Fruit fly (Drosophila melanogaster) whole organism, prepupa: ENCODE results near the gene CG46280.

Experiments used
- CG7368 ChIP-seq: fragments of 200-800 bp; sonication (Bioruptor generic); optimal IDR thresholded peaks from 3 replicates; lab custom pipeline; 2016; ENCODE audit warnings: missing biosample characterization, missing genetic modification characterization
- Hr39 ChIP-seq: fragments of 200-800 bp; sonication (Bioruptor generic); optimal IDR thresholded peaks from 2 replicates; lab custom pipeline; 2016; ENCODE audit warnings: missing biosample characterization, missing genetic modification characterization
- Hr4 ChIP-seq: fragments of 200-800 bp; sonication (Bioruptor generic); optimal IDR thresholded peaks from 3 replicates; lab custom pipeline; 2016; ENCODE audit warnings: missing biosample characterization, missing genetic modification characterization
- Met ChIP-seq: fragments of 200-800 bp; sonication (Bioruptor generic); optimal IDR thresholded peaks from 3 replicates; lab custom pipeline; 2016; ENCODE audit warnings: missing biosample characterization, missing genetic modification characterization
- cyc ChIP-seq: fragments of 200-800 bp; sonication (Bioruptor generic); optimal IDR thresholded peaks from 3 replicates; lab custom pipeline; 2016; ENCODE audit warnings: missing biosample characterization, missing genetic modification characterization
- lz ChIP-seq: fragments of 200-800 bp; sonication (Bioruptor generic); optimal IDR thresholded peaks from 3 replicates; lab custom pipeline; 2016; ENCODE audit warnings: missing biosample characterization, missing genetic modification characterization
- pdm3 ChIP-seq: fragments of 200-800 bp; sonication (Bioruptor generic); optimal IDR thresholded peaks from 3 replicates; lab custom pipeline; 2016; ENCODE audit warnings: missing biosample characterization, missing genetic modification characterization
- spab ChIP-seq: fragments of 200-800 bp; sonication (Bioruptor generic); optimal IDR thresholded peaks from 2 replicates; lab custom pipeline; 2017; ENCODE audit warnings: missing biosample characterization, mild to moderate bottlenecking, missing genetic modification characterization, missing genetic modification reagents
- topi ChIP-seq: fragments of 200-800 bp; sonication (Bioruptor generic); optimal IDR thresholded peaks from 3 replicates; lab custom pipeline; 2016; ENCODE audit warnings: missing biosample characterization, missing genetic modification characterization

- TF ChIP-seq Met (no peak), Hr4 (GFP tag; lab: Kevin White, UChicago) (no peak), lz (GFP tag; lab: Kevin White, UChicago) (no peak), spab (GFP tag; lab: Kevin White, UChicago) (no peak), cyc (GFP tag; lab: Kevin White, UChicago) (no peak), CG7368 (GFP tag; lab: Kevin White, UChicago) (no peak), topi (no peak), Hr39 (GFP tag; lab: Kevin White, UChicago) (no peak), pdm3 (GFP tag; lab: Kevin White, UChicago) (no peak)
Measured at dm6 chr3R:13044459-13044858, 14.0 kb upstream of the CG46280 start, which contains the start of gene Hsc70-2.
